Worm (Caenorhabditis elegans): Measurements from ENCODE around the gene htp-1.
A peak's percentile ranks its signal among the peaks of the same experiment; 100 is the strongest.

htp-1 gene

ce11 chrIV:5394687-5395086 is 3.3 kb upstream of the htp-1 start, which contains the start of the genes perm-3 and swsn-6 (continued):
- TF ChIP-seq spr-1 (tag; optimal IDR thresholded peaks at IDR 0.05) = peak; percentile 35
- peak; percentile 28 for TF ChIP-seq nhr-28 (tag; optimal IDR thresholded peaks at IDR 0.05)
- TF ChIP-seq zag-1 (tag; optimal IDR thresholded peaks at IDR 0.05) = no peak
- peak; percentile 42 for TF ChIP-seq nhr-77 (tag; optimal IDR thresholded peaks at IDR 0.05)
- peak; percentile 52 for TF ChIP-seq duxl-1 (tag; optimal IDR thresholded peaks at IDR 0.05; ENCODE audit: poor library complexity)
- TF ChIP-seq F10B5.3 (tag; optimal IDR thresholded peaks at IDR 0.05) = peak; percentile 47
- TF ChIP-seq lin-39 (tag; optimal IDR thresholded peaks at IDR 0.05) = no peak
- peak; percentile 64 for TF ChIP-seq ztf-7 (tag; optimal IDR thresholded peaks at IDR 0.05)
- TF ChIP-seq snpc-1.2 (GFP tag; IDR thresholded peaks at IDR 0.05) = peak; percentile 82
- TF ChIP-seq lin-13 (GFP tag; optimal IDR thresholded peaks at IDR 0.05) = peak; percentile 63
- peak; percentile 84 for TF ChIP-seq lin-38 (GFP tag; IDR thresholded peaks at IDR 0.05)
- TF ChIP-seq F26F4.8 (GFP tag; conservative IDR thresholded peaks at IDR 0.05) = no peak
- TF ChIP-seq lim-7 (GFP tag; IDR thresholded peaks at IDR 0.05) = no peak

DNA sequence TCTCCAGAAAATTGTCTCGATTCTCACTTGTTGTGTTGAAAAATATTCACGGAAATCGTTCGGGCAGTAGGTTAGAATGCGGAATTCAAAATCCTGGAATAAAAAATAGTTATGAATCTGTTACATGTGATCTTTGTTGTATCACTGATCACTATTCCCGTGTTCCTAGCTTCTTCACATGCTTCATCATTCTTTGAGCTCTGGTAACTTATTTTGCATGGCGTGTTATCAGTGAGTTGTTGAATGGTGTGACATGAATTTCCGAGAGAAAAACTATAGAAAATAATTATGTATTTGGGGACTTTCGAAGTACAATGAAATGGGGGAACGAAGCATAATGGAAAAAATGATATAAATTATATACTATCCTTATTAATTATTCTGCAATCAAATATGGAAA is 2.2 kb upstream of the htp-1 start:
- TF ChIP-seq dmd-6 (GFP tag; IDR thresholded peaks at IDR 0.05) = peak; percentile 56
- peak; percentile 62 for TF ChIP-seq hlh-30 (tag; optimal IDR thresholded peaks at IDR 0.05; ENCODE audit: insufficient read depth)
- TF ChIP-seq lir-3 (tag; optimal IDR thresholded peaks at IDR 0.05) = no peak
- no peak for TF ChIP-seq dmd-9 (GFP tag; IDR thresholded peaks at IDR 0.05)
- TF ChIP-seq pqm-1 (tag; optimal IDR thresholded peaks at IDR 0.05) = peak; percentile 22
- TF ChIP-seq pha-4 (GFP tag; IDR thresholded peaks at IDR 0.05) = 0 out of 2 replicates have a peak, but pooled peaks have one; percentile 17
- TF ChIP-seq pha-4 (tag; optimal IDR thresholded peaks at IDR 0.05) = no peak
- no peak for TF ChIP-seq nhr-25 (tag; optimal IDR thresholded peaks at IDR 0.05; ENCODE audit: borderline replicate concordance, insufficient read depth)
- no peak for TF ChIP-seq F49E8.2 (tag; optimal IDR thresholded peaks at IDR 0.05; ENCODE audit: borderline replicate concordance)
- TF ChIP-seq mes-2 (tag; optimal IDR thresholded peaks at IDR 0.05; ENCODE audit: poor library complexity, severe bottlenecking) = peak; percentile 16
- peak; percentile 39 for TF ChIP-seq hlh-11 (tag; optimal IDR thresholded peaks at IDR 0.05)
- TF ChIP-seq lin-38 (GFP tag; IDR thresholded peaks at IDR 0.05) = peak; percentile 34; the same call in 1 of the 2 replicates
- peak; percentile 53 for TF ChIP-seq ama-1 (optimal IDR thresholded peaks at IDR 0.05)
- TF ChIP-seq daf-16 (GFP tag; optimal IDR thresholded peaks at IDR 0.05) = no peak
- peak; percentile 76 for TF ChIP-seq daf-16 (tag; optimal IDR thresholded peaks at IDR 0.05)
- TF ChIP-seq mep-1 (tag; optimal IDR thresholded peaks at IDR 0.05) = peak; percentile 21
- TF ChIP-seq F10B5.3 (tag; optimal IDR thresholded peaks at IDR 0.05) = no peak
- peak; percentile 22 for TF ChIP-seq nhr-77 (tag; optimal IDR thresholded peaks at IDR 0.05)
- no peak for TF ChIP-seq cey-2 (tag; optimal IDR thresholded peaks at IDR 0.05; ENCODE audit: borderline replicate concordance, insufficient read depth)
- peak; percentile 31 for TF ChIP-seq duxl-1 (tag; optimal IDR thresholded peaks at IDR 0.05; ENCODE audit: poor library complexity)
- no peak for TF ChIP-seq nhr-42 (GFP tag; IDR thresholded peaks at IDR 0.05)
- TF ChIP-seq zfp-3 (GFP tag; conservative IDR thresholded peaks at IDR 0.05) = no peak
- peak; percentile 63 for TF ChIP-seq mdt-29 (GFP tag; IDR thresholded peaks at IDR 0.05)
- TF ChIP-seq mdl-1 (tag; optimal IDR thresholded peaks at IDR 0.05) = no peak
- no peak for TF ChIP-seq dpl-1 (GFP tag; optimal IDR thresholded peaks at IDR 0.05)
- no peak for TF ChIP-seq daf-12 (tag; optimal IDR thresholded peaks at IDR 0.05)
- TF ChIP-seq nhr-28 (tag; optimal IDR thresholded peaks at IDR 0.05) = peak; percentile 39
- no peak for TF ChIP-seq ceh-28 (tag; optimal IDR thresholded peaks at IDR 0.05)
- TF ChIP-seq dve-1 (tag; optimal IDR thresholded peaks at IDR 0.05; ENCODE audit: insufficient read depth) = peak; percentile 71
- no peak for TF ChIP-seq T26A8.4 (GFP tag; IDR thresholded peaks at IDR 0.05)

DNA sequence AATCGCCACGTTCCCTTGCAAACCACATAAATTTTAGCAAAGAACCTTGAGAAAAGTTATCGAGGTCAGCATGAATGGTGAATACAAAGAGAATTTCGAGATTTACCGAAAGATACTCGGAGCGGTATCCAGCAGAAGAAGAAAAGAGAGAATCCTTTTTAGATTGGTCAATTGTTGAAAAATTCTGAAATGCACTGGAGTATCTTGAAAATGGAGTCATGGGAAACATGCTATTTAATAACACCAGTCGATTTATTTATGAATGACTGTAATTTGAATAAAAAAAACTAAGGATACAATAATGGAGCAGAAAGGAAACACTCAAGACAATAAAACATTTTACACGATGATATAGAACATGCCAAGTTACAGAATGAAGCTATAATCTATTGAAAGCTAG is 1.4 kb downstream of the htp-1 start:
- TF ChIP-seq ceh-44 (GFP tag; IDR thresholded peaks at IDR 0.05) (no peak), nhr-6 (tag; optimal IDR thresholded peaks at IDR 0.05) (no peak), arid-1 (GFP tag; conservative IDR thresholded peaks at IDR 0.05) (no peak), zag-1 (tag; optimal IDR thresholded peaks at IDR 0.05) (no peak), F49E8.2 (tag; optimal IDR thresholded peaks at IDR 0.05; ENCODE audit: borderline replicate concordance) (peak; percentile 56), ceh-62 (tag; optimal IDR thresholded peaks at IDR 0.05) (no peak), dmd-9 (GFP tag; IDR thresholded peaks at IDR 0.05) (no peak), set-16 (GFP tag; IDR thresholded peaks at IDR 0.05) (no peak), snpc-1.2 (GFP tag; IDR thresholded peaks at IDR 0.05) (peak; percentile 84), F37D6.2 (tag; optimal IDR thresholded peaks at IDR 0.05) (no peak), duxl-1 (tag; optimal IDR thresholded peaks at IDR 0.05; ENCODE audit: poor library complexity) (no peak), ceh-82 (tag; optimal IDR thresholded peaks at IDR 0.05) (no peak), Y5F2A.4 (GFP tag; optimal IDR thresholded peaks at IDR 0.05) (no peak), aha-1 (tag) (peak; percentile 85), egl-27 (tag; optimal IDR thresholded peaks at IDR 0.05) (no peak), ceh-28 (tag; optimal IDR thresholded peaks at IDR 0.05) (no peak), attf-4 (tag; optimal IDR thresholded peaks at IDR 0.05) (no peak)

All from whole organism, L4 larva.